Worm (Caenorhabditis elegans) whole organism, L4 larva: ENCODE results near the gene F13A7.14.

Experiments used
- D1046.2 ChIP-seq: fragments of 200-800 bp; sonication (Bioruptor generic); IDR thresholded peaks from 2 replicates; pipeline ENCODE4 v1.3.6; 2022; ENCODE audit warnings: missing genetic modification characterization, missing compliant biosample characterization
- F37D6.2 ChIP-seq: sonication (generic microtip); optimal IDR thresholded peaks from 2 replicates; lab custom pipeline; 2016; ENCODE audit warnings: mild to moderate bottlenecking, missing genetic modification characterization, missing compliant biosample characterization
- Y105C5A.15 ChIP-seq: fragments of 200-800 bp; sonication (Bioruptor generic); IDR thresholded peaks from 2 replicates; pipeline ENCODE4 v1.3.6; 2022; ENCODE audit warnings: missing genetic modification characterization, missing compliant biosample characterization
- Y5F2A.4 ChIP-seq: fragments of 200-800 bp; sonication (Bioruptor generic); optimal IDR thresholded peaks from 2 replicates; lab custom pipeline; 2018; ENCODE audit warnings: mild to moderate bottlenecking, missing genetic modification characterization, missing compliant biosample characterization
- Y75B8A.6 ChIP-seq: fragments of 200-800 bp; sonication (Bioruptor generic); IDR thresholded peaks from 2 replicates; pipeline ENCODE4 v1.3.6; 2022; ENCODE audit warnings: missing genetic modification reagents, missing genetic modification characterization, missing compliant biosample characterization
- ZK546.5 ChIP-seq, 2 experiments: sonication (generic microtip); optimal IDR thresholded peaks; 2 replicates each; lab custom pipeline; 2017; ENCODE audit warnings: missing biosample characterization in 2 of 2, missing genetic modification characterization in 2 of 2
- arid-1 ChIP-seq: fragments of 200-800 bp; sonication (Bioruptor generic); conservative IDR thresholded peaks from 2 replicates; pipeline ENCODE4 v1.3.6; 2022; ENCODE audit warnings: missing genetic modification reagents, missing genetic modification characterization, missing compliant biosample characterization
- ceh-28 ChIP-seq: fragments of 150-350 bp; optimal IDR thresholded peaks from 2 replicates; lab custom pipeline; 2014; ENCODE audit warnings: missing biosample characterization, missing genetic modification reagents, missing genetic modification characterization
- cey-2 ChIP-seq: sonication (generic microtip); optimal IDR thresholded peaks from 3 replicates; lab custom pipeline; 2017; ENCODE audit warnings: missing genetic modification characterization, mild to moderate bottlenecking, missing compliant biosample characterization, antibody characterized with exemption, borderline replicate concordance; ENCODE audit not compliant: insufficient read depth
- ctbp-1 ChIP-seq: fragments of 200-800 bp; sonication (Bioruptor generic); IDR thresholded peaks from 2 replicates; pipeline ENCODE4 v1.3.6; 2022; ENCODE audit warnings: missing genetic modification reagents, missing genetic modification characterization, missing compliant biosample characterization
- daf-16 ChIP-seq, 3 experiments: sonication (generic microtip); optimal IDR thresholded peaks; 2 replicates each; lab custom pipeline; 2016 to 2017; ENCODE audit warnings: missing genetic modification characterization in 3 of 3, missing genetic modification reagents in 3 of 3, mild to moderate bottlenecking in 2 of 3, missing compliant biosample characterization in 2 of 3, missing biosample characterization in 1 of 3, moderate library complexity in 1 of 3
- daf-19 ChIP-seq: fragments of 200-800 bp; sonication (Bioruptor generic); conservative IDR thresholded peaks from 2 replicates; pipeline ENCODE4 v1.3.6; 2022; ENCODE audit warnings: missing genetic modification characterization, missing compliant biosample characterization
- dmd-6 ChIP-seq: fragments of 200-800 bp; sonication (Bioruptor generic); IDR thresholded peaks from 2 replicates; pipeline ENCODE4 v1.3.6; 2022; ENCODE audit warnings: missing genetic modification reagents, missing genetic modification characterization, missing compliant biosample characterization
- dve-1 ChIP-seq: sonication (generic microtip); optimal IDR thresholded peaks from 2 replicates; lab custom pipeline; 2017; ENCODE audit warnings: antibody characterized with exemption, mild to moderate bottlenecking, missing genetic modification characterization, missing compliant biosample characterization; ENCODE audit not compliant: insufficient read depth
- egl-27 ChIP-seq: sonication (generic microtip); optimal IDR thresholded peaks from 3 replicates; lab custom pipeline; 2017; ENCODE audit warnings: missing biosample characterization, missing genetic modification reagents, missing genetic modification characterization
- hif-1 ChIP-seq, 2 experiments: sonication (generic microtip); optimal IDR thresholded peaks; 2 replicates each; lab custom pipeline; 2016 to 2017; ENCODE audit warnings: missing compliant biosample characterization in 2 of 2, missing genetic modification characterization in 2 of 2, missing genetic modification reagents in 2 of 2, missing genotype in 2 of 2, mild to moderate bottlenecking in 1 of 2
- hlh-30 ChIP-seq: sonication (generic microtip); optimal IDR thresholded peaks from 2 replicates; lab custom pipeline; 2017; ENCODE audit warnings: antibody characterized with exemption, mild to moderate bottlenecking, missing genetic modification characterization, missing compliant biosample characterization; ENCODE audit not compliant: insufficient read depth
- hmg-1.1 ChIP-seq: fragments of 200-800 bp; sonication (Bioruptor generic); IDR thresholded peaks from 2 replicates; pipeline ENCODE4 v1.3.6; 2022; ENCODE audit warnings: missing genetic modification reagents, missing genetic modification characterization, missing compliant biosample characterization
- lim-7 ChIP-seq: fragments of 200-800 bp; sonication (Bioruptor generic); IDR thresholded peaks from 2 replicates; pipeline ENCODE4 v1.3.6; 2022; ENCODE audit warnings: missing genetic modification characterization, missing compliant biosample characterization
- lin-15B ChIP-seq: fragments of 150-350 bp; sonication (generic microtip); optimal IDR thresholded peaks from 3 replicates; lab custom pipeline; 2014; ENCODE audit warnings: missing biosample characterization, missing genetic modification characterization
- lin-39 ChIP-seq: fragments of 150-350 bp; optimal IDR thresholded peaks from 2 replicates; lab custom pipeline; 2014; ENCODE audit warnings: missing biosample characterization, missing genetic modification reagents, missing genetic modification characterization
- lir-3 ChIP-seq: sonication (generic microtip); optimal IDR thresholded peaks from 2 replicates; lab custom pipeline; 2016; ENCODE audit warnings: mild to moderate bottlenecking, missing genetic modification characterization, missing compliant biosample characterization
- lsy-2 ChIP-seq, 2 experiments: fragments of 150-350 bp in 1 of 2; sonication (generic microtip) in 1 of 2; optimal IDR thresholded peaks; 2 replicates each; lab custom pipeline; 2014 to 2017; ENCODE audit warnings: missing biosample characterization in 2 of 2, missing genetic modification characterization in 2 of 2
- madf-5 ChIP-seq, 2 experiments: fragments of 200-800 bp; sonication (Bioruptor generic); IDR thresholded peaks; 2 replicates each; pipeline ENCODE4 v1.3.6; 2022; ENCODE audit warnings: missing compliant biosample characterization in 2 of 2, missing genetic modification characterization in 2 of 2
- madf-9 ChIP-seq: fragments of 200-800 bp; sonication (Bioruptor generic); conservative IDR thresholded peaks from 2 replicates; pipeline ENCODE4 v1.3.6; 2022; ENCODE audit warnings: missing genetic modification reagents, missing genetic modification characterization, missing compliant biosample characterization
- mdl-1 ChIP-seq, 2 experiments: fragments of 150-350 bp in 1 of 2; sonication (generic microtip) in 1 of 2; optimal IDR thresholded peaks; 2 replicates each; lab custom pipeline; 2014 to 2017; ENCODE audit warnings: missing biosample characterization in 2 of 2, missing genetic modification characterization in 2 of 2
- mep-1 ChIP-seq: fragments of 150-350 bp; sonication (generic microtip); optimal IDR thresholded peaks from 3 replicates; lab custom pipeline; 2014; ENCODE audit warnings: missing biosample characterization, missing genetic modification characterization
- mes-2 ChIP-seq: sonication (generic microtip); optimal IDR thresholded peaks from 2 replicates; lab custom pipeline; 2016; ENCODE audit warnings: missing genotype, mild to moderate bottlenecking, missing genetic modification characterization, missing compliant biosample characterization; ENCODE audit not compliant: poor library complexity, severe bottlenecking
- mxl-2 ChIP-seq: fragments of 200-800 bp; sonication (Bioruptor generic); conservative IDR thresholded peaks from 2 replicates; pipeline ENCODE4 v1.3.6; 2022; ENCODE audit warnings: missing genetic modification reagents, missing genetic modification characterization, missing compliant biosample characterization
- mxl-3 ChIP-seq: fragments of 200-800 bp; sonication (Bioruptor generic); optimal IDR thresholded peaks from 2 replicates; lab custom pipeline; 2018; ENCODE audit warnings: mild to moderate bottlenecking, missing genetic modification characterization, missing compliant biosample characterization
- nhr-10 ChIP-seq: fragments of 150-350 bp; optimal IDR thresholded peaks from 2 replicates; lab custom pipeline; 2014; ENCODE audit warnings: missing biosample characterization, missing genetic modification characterization
- nhr-25 ChIP-seq: sonication (generic microtip); optimal IDR thresholded peaks from 2 replicates; lab custom pipeline; 2017; ENCODE audit warnings: missing genetic modification characterization, mild to moderate bottlenecking, missing compliant biosample characterization, antibody characterized with exemption, moderate library complexity, borderline replicate concordance; ENCODE audit not compliant: insufficient read depth
- nhr-28 ChIP-seq: fragments of 150-350 bp; optimal IDR thresholded peaks from 2 replicates; lab custom pipeline; 2014; ENCODE audit warnings: missing biosample characterization, missing genetic modification characterization
- pha-4 ChIP-seq, 2 experiments: fragments of 150-350 bp in 1 of 2; fragments of 200-800 bp in 1 of 2; sonication (Bioruptor generic) in 1 of 2; IDR thresholded peaks in 1 of 2; optimal IDR thresholded peaks in 1 of 2; 2 replicates each; pipeline versions ENCODE4 v1.3.6 to Lab custom; 2014 to 2022; ENCODE audit warnings: missing genetic modification characterization in 2 of 2, missing genetic modification reagents in 2 of 2, missing biosample characterization in 1 of 2, missing compliant biosample characterization in 1 of 2
- pqm-1 ChIP-seq: sonication (generic microtip); optimal IDR thresholded peaks from 2 replicates; lab custom pipeline; 2017; ENCODE audit warnings: missing biosample characterization, missing genetic modification characterization
- rbr-2 ChIP-seq: sonication (generic microtip); optimal IDR thresholded peaks from 2 replicates; lab custom pipeline; 2016; ENCODE audit warnings: missing genotype, missing genetic modification characterization, missing compliant biosample characterization
- saeg-2 ChIP-seq: fragments of 200-800 bp; sonication (Bioruptor generic); IDR thresholded peaks from 2 replicates; pipeline ENCODE4 v1.3.6; 2022; ENCODE audit warnings: missing genetic modification reagents, missing genetic modification characterization, missing compliant biosample characterization
- sdz-12 ChIP-seq: fragments of 200-800 bp; sonication (Bioruptor generic); optimal IDR thresholded peaks from 2 replicates; lab custom pipeline; 2018; ENCODE audit warnings: mild to moderate bottlenecking, missing genetic modification characterization, missing compliant biosample characterization
- set-16 ChIP-seq: fragments of 200-800 bp; sonication (Bioruptor generic); IDR thresholded peaks from 2 replicates; pipeline ENCODE4 v1.3.6; 2022; ENCODE audit warnings: missing genetic modification reagents, missing genetic modification characterization, missing compliant biosample characterization
- snpc-1.2 ChIP-seq: fragments of 200-800 bp; sonication (Bioruptor generic); IDR thresholded peaks from 2 replicates; pipeline ENCODE4 v1.3.6; 2022; ENCODE audit warnings: missing genetic modification reagents, missing genetic modification characterization, missing compliant biosample characterization
- unc-39 ChIP-seq: sonication (generic microtip); optimal IDR thresholded peaks from 2 replicates; lab custom pipeline; 2017; ENCODE audit warnings: missing biosample characterization, missing genetic modification characterization
- unc-62 ChIP-seq, 3 experiments: fragments of 150-350 bp in 1 of 3; sonication (generic microtip); optimal IDR thresholded peaks in 2 of 3; peaks in 1 of 3; 1 replicate in 1 of 3; 2 replicates in 2 of 3; lab custom pipeline; 2014 to 2017; ENCODE audit warnings: missing biosample characterization in 3 of 3, missing genetic modification characterization in 3 of 3, missing genetic modification reagents in 3 of 3, missing genotype in 1 of 3
- zag-1 ChIP-seq: fragments of 150-350 bp; optimal IDR thresholded peaks from 2 replicates; lab custom pipeline; 2014; ENCODE audit warnings: missing biosample characterization, missing genetic modification characterization
- zip-11 ChIP-seq: fragments of 200-800 bp; sonication (Bioruptor generic); IDR thresholded peaks from 2 replicates; pipeline ENCODE4 v1.3.6; 2022; ENCODE audit warnings: missing genetic modification characterization, missing compliant biosample characterization
- zip-2 ChIP-seq: fragments of 150-350 bp; optimal IDR thresholded peaks from 2 replicates; lab custom pipeline; 2014; ENCODE audit warnings: missing biosample characterization, missing genetic modification characterization
- ztf-11 ChIP-seq: fragments of 150-350 bp; optimal IDR thresholded peaks from 2 replicates; lab custom pipeline; 2014; ENCODE audit warnings: missing biosample characterization, missing genetic modification characterization

The F13A7.14 gene

DNA sequence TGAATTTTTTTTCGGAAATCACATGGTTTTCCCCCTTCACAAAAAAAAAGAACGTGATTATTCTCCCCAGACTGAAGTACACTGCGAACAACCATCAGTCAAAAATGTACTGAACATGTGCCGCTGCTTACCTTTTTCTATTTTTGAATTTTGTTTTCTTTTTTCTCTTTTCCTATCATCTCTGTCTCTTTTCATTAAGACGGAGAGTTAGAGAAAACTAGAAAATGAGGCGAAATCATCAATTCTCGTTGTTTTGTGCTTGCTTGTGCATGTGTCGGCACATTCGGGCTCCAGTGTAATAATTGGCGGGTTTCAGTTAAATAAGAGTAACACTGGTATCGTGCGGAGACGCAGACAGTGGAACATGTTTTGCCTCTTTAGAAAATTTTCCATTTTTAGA is 49.4 kb upstream of the F13A7.14 start (continued):
- TF ChIP-seq pha-4 (GFP tag; IDR thresholded peaks at IDR 0.05; lab: Robert Waterston, UW) (no peak), pha-4 (tag; optimal IDR thresholded peaks at IDR 0.05; lab: Kevin White, UChicago) (no peak), pqm-1 (tag; lab: Kevin White, UChicago) (no peak), F37D6.2 (tag; lab: Kevin White, UChicago) (no peak), lin-15B (tag; lab: Kevin White, UChicago) (no peak), unc-39 (no peak), saeg-2 (no peak), unc-62 (GFP tag; optimal IDR thresholded peaks at IDR 0.05 in 1 of 2; lab: Kevin White, UChicago) (peak in 1 of 2 experiments; percentile 42), unc-62 (tag; optimal IDR thresholded peaks at IDR 0.05; lab: Kevin White, UChicago) (no peak), mes-2 (tag; lab: Kevin White, UChicago) (peak; percentile 16), ZK546.5 (tag; optimal IDR thresholded peaks at IDR 0.05; lab: Kevin White, UChicago) (no peak), rbr-2 (tag; lab: Kevin White, UChicago) (peak; percentile 9), nhr-25 (tag; lab: Kevin White, UChicago) (no peak), egl-27 (tag; lab: Kevin White, UChicago) (no peak), mxl-3 (GFP tag; lab: Kevin White, UChicago) (peak; percentile 37), D1046.2 (GFP tag; lab: Robert Waterston, UW) (no peak), lin-39 (tag; lab: Kevin White, UChicago) (no peak), lim-7 (GFP tag; lab: Robert Waterston, UW) (no peak), set-16 (GFP tag; lab: Robert Waterston, UW) (no peak), zip-11 (GFP tag; lab: Robert Waterston, UW) (no peak), ceh-28 (tag; lab: Kevin White, UChicago) (no peak), madf-9 (GFP tag; lab: Robert Waterston, UW) (no peak), cey-2 (tag; lab: Kevin White, UChicago) (no peak), dmd-6 (GFP tag; lab: Robert Waterston, UW) (peak; percentile 85), zag-1 (no peak), mdl-1 (tag; optimal IDR thresholded peaks at IDR 0.05; lab: Kevin White, UChicago) (peak in 1 of 2 experiments; percentile 76), nhr-10 (tag; lab: Kevin White, UChicago) (no peak), Y105C5A.15 (GFP tag; lab: Robert Waterston, UW) (no peak), arid-1 (GFP tag; lab: Robert Waterston, UW) (no peak), sdz-12 (GFP tag; lab: Kevin White, UChicago) (no peak), ctbp-1 (GFP tag; lab: Robert Waterston, UW) (0 out of 2 replicates have a peak, but pooled peaks have one; percentile 32), zip-2 (tag; lab: Kevin White, UChicago) (no peak)
- TF ChIP-seq, all 104 proteins: peak for 20

- no peak for TF ChIP-seq sdz-12 (GFP tag; lab: Kevin White, UChicago)
- peak in 1 of 2 experiments; percentile 31 for TF ChIP-seq lsy-2 (tag; optimal IDR thresholded peaks at IDR 0.05; lab: Kevin White, UChicago)
- TF ChIP-seq lir-3 (tag; lab: Kevin White, UChicago): no peak
- peak; percentile 46 for TF ChIP-seq hlh-30
- TF ChIP-seq zip-11 (GFP tag; lab: Robert Waterston, UW): no peak
- TF ChIP-seq ztf-11 (tag; lab: Kevin White, UChicago): no peak
- peak; percentile 47 for TF ChIP-seq mxl-3 (GFP tag; lab: Kevin White, UChicago)
- no peak for TF ChIP-seq arid-1 (GFP tag; lab: Robert Waterston, UW)
- no peak for TF ChIP-seq daf-16 (GFP tag; optimal IDR thresholded peaks at IDR 0.05; lab: Kevin White, UChicago)
- peak; percentile 12 for TF ChIP-seq daf-16 (tag; optimal IDR thresholded peaks at IDR 0.05; lab: Kevin White, UChicago)
- TF ChIP-seq Y75B8A.6 (GFP tag; lab: Robert Waterston, UW): no peak
- TF ChIP-seq hif-1 (tag; optimal IDR thresholded peaks at IDR 0.05; lab: Kevin White, UChicago): no peak
- TF ChIP-seq nhr-28 (tag; lab: Kevin White, UChicago): peak; percentile 14
- no peak for TF ChIP-seq mxl-2 (GFP tag; lab: Robert Waterston, UW)
- TF ChIP-seq madf-5 (GFP tag; IDR thresholded peaks at IDR 0.05; lab: Robert Waterston, UW): no peak
- peak; percentile 0 for TF ChIP-seq mep-1 (tag; lab: Kevin White, UChicago)
- TF ChIP-seq mdl-1 (tag; optimal IDR thresholded peaks at IDR 0.05; lab: Kevin White, UChicago): peak in 1 of 2 experiments; percentile 51
- TF ChIP-seq Y5F2A.4 (GFP tag; lab: Kevin White, UChicago): no peak
- TF ChIP-seq unc-62 (GFP tag; optimal IDR thresholded peaks at IDR 0.05 in 1 of 2; lab: Kevin White, UChicago): no peak
- TF ChIP-seq unc-62 (tag; optimal IDR thresholded peaks at IDR 0.05; lab: Kevin White, UChicago): no peak
- TF ChIP-seq daf-19: no peak
- TF ChIP-seq snpc-1.2 (GFP tag; lab: Robert Waterston, UW): no peak
- peak; percentile 28 for TF ChIP-seq dve-1
- TF ChIP-seq hmg-1.1: no peak
- TF ChIP-seq, all 104 proteins: peak for 8
Measured at ce11 chrV:16354675-16355074, 47.0 kb upstream of the F13A7.14 start.
